Fruit fly (Drosophila melanogaster) whole organism, embryonic: Measurements from ENCODE around the gene CG9919.

Experiments used
- Blimp-1 ChIP-seq: fragments of 200-800 bp; sonication (Bioruptor generic); optimal IDR thresholded peaks from 3 replicates; lab custom pipeline; 2018; ENCODE audit warnings: missing biosample characterization, missing genetic modification characterization, mild to moderate bottlenecking, moderate library complexity, missing genetic modification reagents
- BtbVII ChIP-seq: fragments of 200-800 bp; sonication (Bioruptor generic); optimal IDR thresholded peaks from 3 replicates; lab custom pipeline; 2017; ENCODE audit warnings: missing biosample characterization, mild to moderate bottlenecking, missing genetic modification characterization
- CG10209 ChIP-seq: fragments of 200-800 bp; sonication (Bioruptor generic); optimal IDR thresholded peaks from 3 replicates; lab custom pipeline; 2017; ENCODE audit warnings: missing biosample characterization, mild to moderate bottlenecking, missing genetic modification characterization, missing genetic modification reagents
- CG10321 ChIP-seq: fragments of 200-800 bp; sonication (Bioruptor generic); IDR thresholded peaks from 2 replicates; pipeline ENCODE4 v1.3.6; 2022; ENCODE audit warnings: missing biosample characterization, missing genetic modification characterization
- CG10654 ChIP-seq: fragments of 200-800 bp; sonication (Bioruptor generic); optimal IDR thresholded peaks from 2 replicates; lab custom pipeline; 2016; ENCODE audit warnings: missing biosample characterization, missing genetic modification characterization
- CG11398 ChIP-seq: fragments of 200-800 bp; sonication (Bioruptor generic); optimal IDR thresholded peaks from 2 replicates; lab custom pipeline; 2016; ENCODE audit warnings: missing biosample characterization, missing genetic modification characterization
- CG12071 ChIP-seq: fragments of 200-800 bp; sonication (Bioruptor generic); optimal IDR thresholded peaks from 3 replicates; lab custom pipeline; 2018; ENCODE audit warnings: missing biosample characterization, mild to moderate bottlenecking, missing genetic modification characterization
- CG12104 ChIP-seq: fragments of 200-800 bp; sonication (Bioruptor generic); optimal IDR thresholded peaks from 3 replicates; lab custom pipeline; 2016; ENCODE audit warnings: missing biosample characterization, missing genetic modification characterization
- CG13287 ChIP-seq: fragments of 200-800 bp; sonication (Bioruptor generic); IDR thresholded peaks from 2 replicates; pipeline ENCODE4 v1.3.6; 2022; ENCODE audit warnings: missing biosample characterization, missing genetic modification characterization; ENCODE audit not compliant: partially characterized antibody
- CG14441 ChIP-seq: fragments of 200-800 bp; sonication (Bioruptor generic); IDR thresholded peaks from 2 replicates; pipeline ENCODE4 v1.3.6; 2022; ENCODE audit warnings: missing biosample characterization, missing genetic modification characterization
- CG15269 ChIP-seq: fragments of 200-800 bp; sonication (Bioruptor generic); optimal IDR thresholded peaks from 2 replicates; lab custom pipeline; 2018; ENCODE audit warnings: missing biosample characterization, mild to moderate bottlenecking, missing genetic modification characterization, moderate library complexity
- CG16815 ChIP-seq: fragments of 200-800 bp; sonication (Bioruptor generic); optimal IDR thresholded peaks from 3 replicates; lab custom pipeline; 2017; ENCODE audit warnings: missing biosample characterization, mild to moderate bottlenecking, missing genetic modification characterization
- CG17612 ChIP-seq: fragments of 200-800 bp; sonication (Bioruptor generic); IDR thresholded peaks from 2 replicates; pipeline ENCODE4 v1.3.6; 2022; ENCODE audit warnings: missing biosample characterization, missing genetic modification characterization
- CG2116 ChIP-seq: fragments of 200-800 bp; sonication (Bioruptor generic); optimal IDR thresholded peaks from 3 replicates; lab custom pipeline; 2018; ENCODE audit warnings: missing biosample characterization, mild to moderate bottlenecking, missing genetic modification characterization
- CG2129 ChIP-seq: fragments of 200-800 bp; sonication (Bioruptor generic); IDR thresholded peaks from 2 replicates; pipeline ENCODE4 v1.3.6; 2022; ENCODE audit warnings: missing biosample characterization, missing genetic modification characterization; ENCODE audit not compliant: partially characterized antibody
- CG32767 ChIP-seq: fragments of 200-800 bp; sonication (Bioruptor generic); IDR thresholded peaks from 2 replicates; pipeline ENCODE4 v1.3.6; 2022; ENCODE audit warnings: missing biosample characterization, missing genetic modification characterization
- CG3847 ChIP-seq: fragments of 200-800 bp; sonication (Bioruptor generic); IDR thresholded peaks from 2 replicates; pipeline ENCODE4 v1.3.6; 2022; ENCODE audit warnings: missing biosample characterization, missing genetic modification characterization
- CG4854 ChIP-seq: fragments of 200-800 bp; sonication (Bioruptor generic); optimal IDR thresholded peaks from 2 replicates; lab custom pipeline; 2016; ENCODE audit warnings: missing biosample characterization, missing genetic modification characterization, inconsistent platforms
- CG6813 ChIP-seq: fragments of 200-800 bp; sonication (Bioruptor generic); optimal IDR thresholded peaks from 2 replicates; lab custom pipeline; 2017; ENCODE audit warnings: missing biosample characterization, missing genetic modification characterization, mild to moderate bottlenecking, moderate library complexity, missing genetic modification reagents
- CG6854 ChIP-seq: fragments of 200-800 bp; sonication (Bioruptor generic); optimal IDR thresholded peaks from 3 replicates; lab custom pipeline; 2017; ENCODE audit warnings: missing biosample characterization, mild to moderate bottlenecking, missing genetic modification characterization
- CG8944 ChIP-seq: fragments of 200-800 bp; sonication (Bioruptor generic); optimal IDR thresholded peaks from 3 replicates; lab custom pipeline; 2016; ENCODE audit warnings: missing biosample characterization, missing genetic modification characterization
- CG9727 ChIP-seq: fragments of 200-800 bp; sonication (Bioruptor generic); optimal IDR thresholded peaks from 3 replicates; lab custom pipeline; 2017; ENCODE audit warnings: missing biosample characterization, mild to moderate bottlenecking, missing genetic modification characterization
- CTCF ChIP-seq: fragments of 200-800 bp; sonication (Bioruptor generic); optimal IDR thresholded peaks from 2 replicates; lab custom pipeline; 2017; ENCODE audit warnings: missing biosample characterization, mild to moderate bottlenecking, missing genetic modification characterization, moderate library complexity
- Eip74EF ChIP-seq, 2 experiments: fragments of 200-800 bp in 1 of 2; fragments of >200 bp in 1 of 2; sonication (Bioruptor generic) in 1 of 2; optimal IDR thresholded peaks; 2 replicates each; lab custom pipeline; 2017 to 2019; ENCODE audit warnings: missing biosample characterization in 2 of 2, missing genetic modification characterization in 2 of 2, mild to moderate bottlenecking in 1 of 2, moderate library complexity in 1 of 2
- Fer1 ChIP-seq: fragments of 200-800 bp; sonication (Bioruptor generic); optimal IDR thresholded peaks from 2 replicates; lab custom pipeline; 2017; ENCODE audit warnings: missing biosample characterization, mild to moderate bottlenecking, missing genetic modification characterization
- Fer3 ChIP-seq: fragments of 200-800 bp; sonication (Bioruptor generic); optimal IDR thresholded peaks from 2 replicates; lab custom pipeline; 2018; ENCODE audit warnings: missing biosample characterization, mild to moderate bottlenecking, missing genetic modification characterization, moderate library complexity
- NFAT ChIP-seq: fragments of 200-800 bp; sonication (Bioruptor generic); IDR thresholded peaks from 2 replicates; pipeline ENCODE4 v1.3.6; 2022; ENCODE audit warnings: missing biosample characterization, missing genetic modification characterization
- Nf-YC ChIP-seq: fragments of 200-800 bp; optimal IDR thresholded peaks from 3 replicates; lab custom pipeline; 2019; ENCODE audit warnings: missing biosample characterization, mild to moderate bottlenecking, missing genetic modification characterization, moderate library complexity
- Rfx ChIP-seq: fragments of 200-800 bp; sonication (Bioruptor generic); IDR thresholded peaks from 2 replicates; pipeline ENCODE4 v1.3.6; 2022; ENCODE audit warnings: missing biosample characterization, missing genetic modification characterization
- az2 ChIP-seq: fragments of 200-800 bp; sonication (Bioruptor generic); optimal IDR thresholded peaks from 3 replicates; lab custom pipeline; 2016; ENCODE audit warnings: missing biosample characterization, missing genetic modification characterization
- bbx ChIP-seq: fragments of 200-800 bp; sonication (Bioruptor generic); IDR thresholded peaks from 2 replicates; pipeline ENCODE4 v1.3.6; 2022; ENCODE audit warnings: missing biosample characterization, missing genetic modification characterization; ENCODE audit not compliant: partially characterized antibody
- bowl ChIP-seq: fragments of 200-800 bp; sonication (Bioruptor generic); IDR thresholded peaks from 2 replicates; pipeline ENCODE4 v1.3.6; 2022; ENCODE audit warnings: missing biosample characterization, missing genetic modification characterization
- croc ChIP-seq: fragments of 200-800 bp; sonication (Bioruptor generic); conservative IDR thresholded peaks from 3 replicates; pipeline ENCODE4 v1.3.6; 2022; ENCODE audit warnings: missing biosample characterization, missing genetic modification characterization
- crol ChIP-seq: fragments of 200-800 bp; sonication (Bioruptor generic); IDR thresholded peaks from 2 replicates; pipeline ENCODE4 v1.3.6; 2022; ENCODE audit warnings: missing biosample characterization, missing genetic modification characterization
- disco-r ChIP-seq: fragments of 200-800 bp; sonication (Bioruptor generic); optimal IDR thresholded peaks from 2 replicates; lab custom pipeline; 2016; ENCODE audit warnings: missing biosample characterization, missing genetic modification characterization
- insv ChIP-seq, 2 experiments: fragments of 200-800 bp; sonication (Bioruptor generic); optimal IDR thresholded peaks; 3 replicates each; lab custom pipeline; 2016 to 2018; ENCODE audit warnings: missing biosample characterization in 2 of 2, missing genetic modification characterization in 2 of 2
- kay ChIP-seq: fragments of 200-800 bp; sonication (Bioruptor generic); optimal IDR thresholded peaks from 2 replicates; lab custom pipeline; 2016; ENCODE audit warnings: missing biosample characterization, missing genetic modification characterization
- lmd ChIP-seq: fragments of 200-800 bp; sonication (Bioruptor generic); IDR thresholded peaks from 2 replicates; pipeline ENCODE4 v1.3.6; 2022; ENCODE audit warnings: missing biosample characterization, missing genetic modification characterization
- lov ChIP-seq, 2 experiments: fragments of 200-800 bp in 1 of 2; fragments of >200 bp in 1 of 2; sonication (Bioruptor generic) in 1 of 2; IDR thresholded peaks in 1 of 2; optimal IDR thresholded peaks in 1 of 2; 2 replicates in 1 of 2; 3 replicates in 1 of 2; pipeline versions ENCODE4 v1.3.6 to Lab custom; 2017 to 2022; ENCODE audit warnings: missing biosample characterization in 1 of 2, missing genetic modification characterization in 1 of 2
- mld ChIP-seq: fragments of 200-800 bp; sonication (Bioruptor generic); IDR thresholded peaks from 3 replicates; pipeline ENCODE4 v1.3.6; 2022; ENCODE audit warnings: missing biosample characterization, missing genetic modification characterization; ENCODE audit not compliant: partially characterized antibody
- pb ChIP-seq: fragments of 200-800 bp; sonication (Bioruptor generic); optimal IDR thresholded peaks from 3 replicates; lab custom pipeline; 2016; ENCODE audit warnings: missing biosample characterization, missing genetic modification characterization
- peb ChIP-seq: fragments of 200-800 bp; sonication (Bioruptor generic); IDR thresholded peaks from 2 replicates; pipeline ENCODE4 v1.3.6; 2022; ENCODE audit warnings: missing biosample characterization, missing genetic modification characterization
- pzg ChIP-seq: fragments of 200-800 bp; sonication (Bioruptor generic); optimal IDR thresholded peaks from 3 replicates; lab custom pipeline; 2018; ENCODE audit warnings: missing biosample characterization, mild to moderate bottlenecking, missing genetic modification characterization, moderate library complexity
- sd ChIP-seq: fragments of 200-800 bp; sonication (Bioruptor generic); optimal IDR thresholded peaks from 3 replicates; lab custom pipeline; 2018; ENCODE audit warnings: missing biosample characterization, mild to moderate bottlenecking, missing genetic modification characterization, moderate library complexity
- sisA ChIP-seq: fragments of 200-800 bp; sonication (Bioruptor generic); IDR thresholded peaks from 2 replicates; pipeline ENCODE4 v1.3.6; 2022; ENCODE audit warnings: missing biosample characterization, missing genetic modification characterization
- ssp ChIP-seq: fragments of 200-800 bp; sonication (Bioruptor generic); IDR thresholded peaks from 2 replicates; pipeline ENCODE4 v1.3.6; 2022; ENCODE audit warnings: missing biosample characterization, missing genetic modification characterization
- tgo ChIP-seq: fragments of 200-800 bp; sonication (Bioruptor generic); IDR thresholded peaks from 3 replicates; pipeline ENCODE4 v1.3.6; 2022; ENCODE audit warnings: missing biosample characterization, missing genetic modification characterization
- vfl ChIP-seq: fragments of 200-800 bp; sonication (Bioruptor generic); optimal IDR thresholded peaks from 2 replicates; lab custom pipeline; 2016; ENCODE audit warnings: missing biosample characterization, missing genetic modification characterization
- vnd ChIP-seq: fragments of 200-800 bp; sonication (Bioruptor generic); IDR thresholded peaks from 3 replicates; pipeline ENCODE4 v1.3.6; 2022; ENCODE audit warnings: missing biosample characterization, missing genetic modification characterization; ENCODE audit not compliant: partially characterized antibody
- wek ChIP-seq: fragments of 200-800 bp; sonication (Bioruptor generic); optimal IDR thresholded peaks from 3 replicates; lab custom pipeline; 2018; ENCODE audit warnings: missing biosample characterization, mild to moderate bottlenecking, missing genetic modification characterization, moderate library complexity

The CG9919 gene

dm6 chrX:16286083-16286666, 44.4 kb downstream of the CG9919 start, which contains the start of gene UQCR-14 (continued):
- TF ChIP-seq pb (GFP tag; lab: Kevin White, UChicago) = no peak
- TF ChIP-seq CG6854 (GFP tag; lab: Kevin White, UChicago) = no peak
- peak; percentile 8 for TF ChIP-seq CTCF
- no peak for TF ChIP-seq CG11398 (GFP tag; lab: Kevin White, UChicago)
- peak; percentile 90 for TF ChIP-seq CG2129
- peak; percentile 44 for TF ChIP-seq Nf-YC (tag; lab: Kevin White, UChicago)
- TF ChIP-seq CG32767 (GFP tag; lab: Robert Waterston, UW) = peak; percentile 30; the same call in 1 of the 2 replicates
- TF ChIP-seq vnd (GFP tag; lab: Robert Waterston, UW) = peak; percentile 96
- no peak for TF ChIP-seq crol (GFP tag; lab: Robert Waterston, UW)
- peak; percentile 44 for TF ChIP-seq ssp (GFP tag; lab: Robert Waterston, UW)
- peak; percentile 38 for TF ChIP-seq CG4854
- TF ChIP-seq CG13287 = peak; percentile 98
- TF ChIP-seq kay (GFP tag; lab: Kevin White, UChicago) = no peak
- TF ChIP-seq CG2116 (GFP tag; lab: Kevin White, UChicago) = peak; percentile 99
- TF ChIP-seq pzg = peak; percentile 94
- peak; percentile 61 for TF ChIP-seq Rfx (GFP tag; lab: Robert Waterston, UW)
- peak in 1 of 2 experiments; percentile 2 for TF ChIP-seq insv (GFP tag; optimal IDR thresholded peaks at IDR 0.05; lab: Kevin White, UChicago)
- TF ChIP-seq bbx = peak; percentile 99
- no peak for TF ChIP-seq vfl
- TF ChIP-seq peb (GFP tag; lab: Robert Waterston, UW) = no peak
- TF ChIP-seq Blimp-1 = no peak
- TF ChIP-seq CG9727 = no peak
- TF ChIP-seq CG10654 (GFP tag; lab: Kevin White, UChicago) = no peak
- no peak for TF ChIP-seq disco-r (GFP tag; lab: Kevin White, UChicago)
- TF ChIP-seq CG17612 (GFP tag; lab: Robert Waterston, UW) = no peak
- TF ChIP-seq BtbVII (GFP tag; lab: Kevin White, UChicago) = no peak
- TF ChIP-seq wek (GFP tag; lab: Kevin White, UChicago) = no peak
- TF ChIP-seq Eip74EF (GFP tag; optimal IDR thresholded peaks at IDR 0.05; lab: Kevin White, UChicago) = no peak
- TF ChIP-seq CG8944 (GFP tag; lab: Kevin White, UChicago) = no peak
- TF ChIP-seq CG12071 = no peak
- no peak for TF ChIP-seq sisA (GFP tag; lab: Robert Waterston, UW)
- no peak for TF ChIP-seq CG10321 (GFP tag; lab: Robert Waterston, UW)
- peak; percentile 24 for TF ChIP-seq Fer3 (tag; lab: Kevin White, UChicago)
- TF ChIP-seq lov (optimal IDR thresholded peaks at IDR 0.05; lab: Kevin White, UChicago) = no peak
- no peak for TF ChIP-seq lov (GFP tag; IDR thresholded peaks at IDR 0.05; lab: Robert Waterston, UW)
- no peak for TF ChIP-seq az2 (GFP tag; lab: Kevin White, UChicago)
- TF ChIP-seq CG6813 = no peak
- peak; percentile 10 for TF ChIP-seq CG15269 (tag; lab: Kevin White, UChicago)
- no peak for TF ChIP-seq tgo (GFP tag; lab: Robert Waterston, UW)
- no peak for TF ChIP-seq CG16815 (GFP tag; lab: Kevin White, UChicago)
- peak; percentile 36; the same call in 1 of the 2 replicates for TF ChIP-seq NFAT (GFP tag; lab: Robert Waterston, UW)
- no peak for TF ChIP-seq lmd
- peak; percentile 34 for TF ChIP-seq sd (tag; lab: Kevin White, UChicago)
- TF ChIP-seq croc (GFP tag; lab: Robert Waterston, UW) = no peak
- no peak for TF ChIP-seq CG12104 (GFP tag; lab: Kevin White, UChicago)
- TF ChIP-seq CG3847 (GFP tag; lab: Robert Waterston, UW) = peak; percentile 53
- peak; percentile 19 for TF ChIP-seq CG10209 (GFP tag; lab: Kevin White, UChicago)
- peak; percentile 21 for TF ChIP-seq Fer1 (GFP tag; lab: Kevin White, UChicago)
- no peak for TF ChIP-seq bowl (GFP tag; lab: Robert Waterston, UW)
- no peak for TF ChIP-seq CG14441 (GFP tag; lab: Robert Waterston, UW)
- TF ChIP-seq mld (GFP tag; lab: Robert Waterston, UW) = peak; percentile 94
